Fruit fly (Drosophila melanogaster) whole organism, pupa: ENCODE data around the gene CG5078.

Experiments used
- CG10348 ChIP-seq: fragments of 200-800 bp; sonication (Bioruptor generic); IDR thresholded peaks from 2 replicates; pipeline ENCODE4 v1.3.6; 2022; ENCODE audit warnings: missing biosample characterization, missing genetic modification characterization
- CG13204 ChIP-seq: fragments of 200-800 bp; sonication (Bioruptor generic); optimal IDR thresholded peaks from 2 replicates; lab custom pipeline; 2018; ENCODE audit warnings: missing biosample characterization, mild to moderate bottlenecking, missing genetic modification characterization, moderate library complexity
- CG15710 ChIP-seq: fragments of 200-800 bp; sonication (Bioruptor generic); optimal IDR thresholded peaks from 2 replicates; lab custom pipeline; 2018; ENCODE audit warnings: missing biosample characterization, mild to moderate bottlenecking, missing genetic modification characterization, moderate library complexity
- CG32121 ChIP-seq: fragments of 200-800 bp; sonication (Bioruptor generic); IDR thresholded peaks from 2 replicates; pipeline ENCODE4 v1.3.6; 2022; ENCODE audit warnings: missing biosample characterization, missing genetic modification characterization
- CG8159 ChIP-seq: fragments of 200-800 bp; sonication (Bioruptor generic); optimal IDR thresholded peaks from 3 replicates; lab custom pipeline; 2018; ENCODE audit warnings: missing biosample characterization, mild to moderate bottlenecking, missing genetic modification characterization, moderate library complexity
- D1 ChIP-seq: fragments of 200-800 bp; sonication (Bioruptor generic); optimal IDR thresholded peaks from 2 replicates; lab custom pipeline; 2018; ENCODE audit warnings: missing biosample characterization, mild to moderate bottlenecking, missing genetic modification characterization, moderate library complexity
- EcR ChIP-seq: fragments of 200-800 bp; sonication (Bioruptor generic); optimal IDR thresholded peaks from 3 replicates; lab custom pipeline; 2019; ENCODE audit warnings: missing biosample characterization, missing genetic modification characterization, mild to moderate bottlenecking, moderate library complexity, missing genetic modification reagents
- Ets98B ChIP-seq: fragments of 200-800 bp; sonication (Bioruptor generic); IDR thresholded peaks from 2 replicates; pipeline ENCODE4 v1.3.6; 2022; ENCODE audit warnings: missing biosample characterization, missing genetic modification characterization
- Pif1B ChIP-seq: fragments of 200-800 bp; sonication (Bioruptor generic); optimal IDR thresholded peaks from 3 replicates; lab custom pipeline; 2016; ENCODE audit warnings: missing biosample characterization, missing genetic modification characterization
- fd96Ca ChIP-seq: fragments of 200-800 bp; sonication (Bioruptor generic); IDR thresholded peaks from 3 replicates; pipeline ENCODE4 v1.3.6; 2022; ENCODE audit warnings: missing biosample characterization, missing genetic modification characterization

- 0 out of 3 replicates have a peak, but pooled peaks have one; percentile 19 for TF ChIP-seq fd96Ca (GFP tag; lab: Robert Waterston, UW)
- peak; percentile 74 for TF ChIP-seq Pif1B
- TF ChIP-seq CG32121, result no peak
- peak; percentile 44; the same call in 1 of the 2 replicates for TF ChIP-seq Ets98B (GFP tag; lab: Robert Waterston, UW)
- TF ChIP-seq CG15710 (tag; lab: Kevin White, UChicago), result peak; percentile 77
- peak; percentile 63 for TF ChIP-seq D1
- TF ChIP-seq CG13204 (GFP tag; lab: Kevin White, UChicago), result peak; percentile 45
- TF ChIP-seq CG8159 (tag; lab: Kevin White, UChicago), result peak; percentile 85
- peak; percentile 1 for TF ChIP-seq EcR (GFP tag; lab: Kevin White, UChicago)
- no peak for TF ChIP-seq CG10348 (GFP tag; lab: Robert Waterston, UW)
These were observed 3.5 kb downstream of the CG5078 start for dm6 chr3L:20509121-20509934.
